Fruit fly (Drosophila melanogaster) whole organism, embryonic: ENCODE results near the gene Cyp4d1.

Experiments
- Antp ChIP-seq: fragments of 200-800 bp; sonication (Bioruptor generic); optimal IDR thresholded peaks from 3 replicates; lab custom pipeline; 2016; ENCODE audit warnings: missing biosample characterization, missing genetic modification characterization
- BEAF-32 ChIP-seq: fragments of 200-800 bp; sonication (Bioruptor generic); optimal IDR thresholded peaks from 3 replicates; lab custom pipeline; 2017; ENCODE audit warnings: missing biosample characterization, missing genetic modification characterization, mild to moderate bottlenecking, moderate library complexity, missing genetic modification reagents
- CG10462 ChIP-seq: fragments of 200-800 bp; sonication (Bioruptor generic); optimal IDR thresholded peaks from 2 replicates; lab custom pipeline; 2016; ENCODE audit warnings: missing biosample characterization, missing genetic modification characterization
- CG10979 ChIP-seq: fragments of 200-800 bp; sonication (Bioruptor generic); optimal IDR thresholded peaks from 2 replicates; lab custom pipeline; 2018; ENCODE audit warnings: missing biosample characterization, mild to moderate bottlenecking, missing genetic modification characterization, moderate library complexity
- CG11695 ChIP-seq: fragments of 200-800 bp; sonication (Bioruptor generic); IDR thresholded peaks from 3 replicates; pipeline ENCODE4 v1.3.6; 2022; ENCODE audit warnings: missing biosample characterization, missing genetic modification characterization
- CG1233 ChIP-seq: fragments of 200-800 bp; sonication (Bioruptor generic); optimal IDR thresholded peaks from 4 replicates; lab custom pipeline; 2018; ENCODE audit warnings: missing biosample characterization, mild to moderate bottlenecking, missing genetic modification characterization
- CG12744 ChIP-seq: fragments of 200-800 bp; sonication (Bioruptor generic); optimal IDR thresholded peaks from 2 replicates; lab custom pipeline; 2016; ENCODE audit warnings: missing biosample characterization, missing genetic modification characterization
- CG13624 ChIP-seq: fragments of 200-800 bp; sonication (Bioruptor generic); optimal IDR thresholded peaks from 2 replicates; lab custom pipeline; 2016; ENCODE audit warnings: missing biosample characterization, missing genetic modification characterization
- CG14014 ChIP-seq: fragments of 200-800 bp; sonication (Bioruptor generic); IDR thresholded peaks from 2 replicates; pipeline ENCODE4 v1.3.6; 2022; ENCODE audit warnings: missing biosample characterization, missing genetic modification characterization
- CG15696 ChIP-seq: fragments of 200-800 bp; sonication (Bioruptor generic); optimal IDR thresholded peaks from 2 replicates; lab custom pipeline; 2019; ENCODE audit warnings: missing biosample characterization, mild to moderate bottlenecking, missing genetic modification characterization, moderate library complexity
- CG1603 ChIP-seq: fragments of 200-800 bp; sonication (Bioruptor generic); optimal IDR thresholded peaks from 2 replicates; lab custom pipeline; 2019; ENCODE audit warnings: missing biosample characterization, mild to moderate bottlenecking, missing genetic modification characterization, moderate library complexity
- CG17361 ChIP-seq: fragments of 200-800 bp; sonication (Bioruptor generic); IDR thresholded peaks from 3 replicates; pipeline ENCODE4 v1.3.6; 2022; ENCODE audit warnings: missing biosample characterization, missing genetic modification characterization
- CG18011 ChIP-seq: fragments of 200-800 bp; sonication (Bioruptor generic); optimal IDR thresholded peaks from 2 replicates; lab custom pipeline; 2017; ENCODE audit warnings: missing biosample characterization, missing genetic modification characterization, mild to moderate bottlenecking, moderate library complexity, missing genotype
- CG18599 ChIP-seq: fragments of 200-800 bp; sonication (Bioruptor generic); optimal IDR thresholded peaks from 3 replicates; lab custom pipeline; 2017; ENCODE audit warnings: missing biosample characterization, missing genetic modification characterization, mild to moderate bottlenecking, moderate library complexity, missing genetic modification reagents
- CG2116 ChIP-seq: fragments of 200-800 bp; sonication (Bioruptor generic); optimal IDR thresholded peaks from 3 replicates; lab custom pipeline; 2018; ENCODE audit warnings: missing biosample characterization, mild to moderate bottlenecking, missing genetic modification characterization
- CG33557 ChIP-seq: fragments of 200-800 bp; sonication (Bioruptor generic); optimal IDR thresholded peaks from 2 replicates; lab custom pipeline; 2019; ENCODE audit warnings: missing biosample characterization, mild to moderate bottlenecking, missing genetic modification characterization, moderate library complexity
- CG42726 ChIP-seq: fragments of 200-800 bp; sonication (Bioruptor generic); IDR thresholded peaks from 2 replicates; pipeline ENCODE4 v1.3.6; 2022; ENCODE audit warnings: missing biosample characterization, missing genetic modification characterization; ENCODE audit not compliant: partially characterized antibody
- CG6654 ChIP-seq: fragments of 200-800 bp; sonication (Bioruptor generic); optimal IDR thresholded peaks from 2 replicates; lab custom pipeline; 2017; ENCODE audit warnings: missing biosample characterization, mild to moderate bottlenecking, missing genetic modification characterization
- CG7556 ChIP-seq: fragments of 200-800 bp; sonication (Bioruptor generic); optimal IDR thresholded peaks from 2 replicates; lab custom pipeline; 2017; ENCODE audit warnings: missing biosample characterization, mild to moderate bottlenecking, missing genetic modification characterization
- CG7928 ChIP-seq: fragments of 200-800 bp; sonication (Bioruptor generic); optimal IDR thresholded peaks from 2 replicates; lab custom pipeline; 2017; ENCODE audit warnings: missing biosample characterization, mild to moderate bottlenecking, missing genetic modification characterization
- CG8944 ChIP-seq: fragments of 200-800 bp; sonication (Bioruptor generic); optimal IDR thresholded peaks from 3 replicates; lab custom pipeline; 2016; ENCODE audit warnings: missing biosample characterization, missing genetic modification characterization
- D19A ChIP-seq: fragments of 200-800 bp; optimal IDR thresholded peaks from 3 replicates; lab custom pipeline; 2019; ENCODE audit warnings: missing biosample characterization, mild to moderate bottlenecking, missing genetic modification characterization, moderate library complexity
- Ets97D ChIP-seq: fragments of 200-800 bp; sonication (Bioruptor generic); optimal IDR thresholded peaks from 3 replicates; lab custom pipeline; 2016; ENCODE audit warnings: missing biosample characterization, missing genetic modification characterization
- Gug ChIP-seq: fragments of 200-800 bp; sonication (Bioruptor generic); IDR thresholded peaks from 4 replicates; pipeline ENCODE4 v1.3.6; 2022; ENCODE audit warnings: missing biosample characterization, missing genetic modification characterization
- Hand ChIP-seq: fragments of 200-800 bp; sonication (Bioruptor generic); optimal IDR thresholded peaks from 2 replicates; lab custom pipeline; 2017; ENCODE audit warnings: mild to moderate bottlenecking, missing biosample characterization, missing genetic modification reagents, missing genetic modification characterization
- Kr ChIP-seq: fragments of 200-800 bp; sonication (Bioruptor generic); optimal IDR thresholded peaks from 2 replicates; lab custom pipeline; 2017; ENCODE audit warnings: missing biosample characterization, mild to moderate bottlenecking, missing genetic modification characterization
- Lhr ChIP-seq: fragments of 200-800 bp; sonication (Bioruptor generic); optimal IDR thresholded peaks from 3 replicates; lab custom pipeline; 2017; ENCODE audit warnings: mild to moderate bottlenecking, missing biosample characterization, missing genetic modification reagents, missing genetic modification characterization
- Lpt ChIP-seq: fragments of >200 bp; optimal IDR thresholded peaks from 2 replicates; lab custom pipeline; 2018; ENCODE audit warnings: missing biosample characterization, missing genetic modification characterization
- Mad ChIP-seq: fragments of 200-800 bp; sonication (Bioruptor generic); optimal IDR thresholded peaks from 2 replicates; lab custom pipeline; 2016; ENCODE audit warnings: missing biosample characterization, missing genetic modification characterization
- Med ChIP-seq: fragments of 200-800 bp; sonication (Bioruptor generic); peaks from one replicate; lab custom pipeline; 2016; ENCODE audit warnings: missing biosample characterization, missing genetic modification characterization, mild to moderate bottlenecking, inconsistent platforms, moderate library complexity
- Mes4 ChIP-seq: fragments of 200-800 bp; sonication (Bioruptor generic); optimal IDR thresholded peaks from 2 replicates; lab custom pipeline; 2016; ENCODE audit warnings: missing biosample characterization, missing genetic modification characterization
- Rx ChIP-seq: fragments of 200-800 bp; sonication (Bioruptor generic); IDR thresholded peaks from 2 replicates; pipeline ENCODE4 v1.3.6; 2022; ENCODE audit warnings: missing biosample characterization, missing genetic modification characterization
- Sox102F ChIP-seq: fragments of 200-800 bp; sonication (Bioruptor generic); optimal IDR thresholded peaks from 2 replicates; lab custom pipeline; 2018; ENCODE audit warnings: missing biosample characterization, mild to moderate bottlenecking, missing genetic modification characterization, moderate library complexity
- ac ChIP-seq: fragments of 200-800 bp; sonication (Bioruptor generic); optimal IDR thresholded peaks from 3 replicates; lab custom pipeline; 2017; ENCODE audit warnings: missing biosample characterization, mild to moderate bottlenecking, missing genetic modification characterization
- caup ChIP-seq: fragments of 200-800 bp; sonication (Bioruptor generic); optimal IDR thresholded peaks from 3 replicates; lab custom pipeline; 2017; ENCODE audit warnings: missing biosample characterization, mild to moderate bottlenecking, missing genetic modification characterization, moderate library complexity; ENCODE audit not compliant: severe bottlenecking
- fd102C ChIP-seq: fragments of 200-800 bp; sonication (Bioruptor generic); optimal IDR thresholded peaks from 2 replicates; lab custom pipeline; 2018; ENCODE audit warnings: missing biosample characterization, mild to moderate bottlenecking, missing genetic modification characterization, moderate library complexity
- gem ChIP-seq: fragments of 200-800 bp; sonication (Bioruptor generic); optimal IDR thresholded peaks from 2 replicates; lab custom pipeline; 2019; ENCODE audit warnings: missing biosample characterization, mild to moderate bottlenecking, missing genetic modification characterization, moderate library complexity
- grau ChIP-seq: fragments of 200-800 bp; optimal IDR thresholded peaks from 3 replicates; lab custom pipeline; 2019; ENCODE audit warnings: missing biosample characterization, mild to moderate bottlenecking, missing genetic modification characterization, moderate library complexity
- gsb-n ChIP-seq: fragments of 200-800 bp; sonication (Bioruptor generic); optimal IDR thresholded peaks from 3 replicates; lab custom pipeline; 2018; ENCODE audit warnings: missing biosample characterization, mild to moderate bottlenecking, missing genetic modification characterization
- lbe ChIP-seq: fragments of 200-800 bp; sonication (Bioruptor generic); optimal IDR thresholded peaks from 2 replicates; lab custom pipeline; 2016; ENCODE audit warnings: missing biosample characterization, mild to moderate bottlenecking, missing genetic modification characterization
- otp ChIP-seq: fragments of 200-800 bp; sonication (Bioruptor generic); IDR thresholded peaks from 3 replicates; pipeline ENCODE4, ENCODE4 v1.3.6; 2022; ENCODE audit warnings: missing biosample characterization, missing genetic modification characterization
- pita ChIP-seq: fragments of 200-800 bp; sonication (Bioruptor generic); optimal IDR thresholded peaks from 2 replicates; lab custom pipeline; 2017; ENCODE audit warnings: missing biosample characterization, mild to moderate bottlenecking, missing genetic modification characterization
- scrt ChIP-seq: fragments of 200-800 bp; sonication (Bioruptor generic); optimal IDR thresholded peaks from 2 replicates; lab custom pipeline; 2018; ENCODE audit warnings: missing biosample characterization, mild to moderate bottlenecking, missing genetic modification characterization, moderate library complexity
- tgo ChIP-seq: fragments of 200-800 bp; sonication (Bioruptor generic); IDR thresholded peaks from 3 replicates; pipeline ENCODE4 v1.3.6; 2022; ENCODE audit warnings: missing biosample characterization, missing genetic modification characterization
- tup ChIP-seq: fragments of 200-800 bp; sonication (Bioruptor generic); optimal IDR thresholded peaks from 2 replicates; lab custom pipeline; 2016; ENCODE audit warnings: missing biosample characterization, mild to moderate bottlenecking, missing genetic modification characterization, moderate library complexity
- vvl ChIP-seq: fragments of 200-800 bp; sonication (Bioruptor generic); IDR thresholded peaks from 2 replicates; pipeline ENCODE4 v1.3.6; 2022; ENCODE audit warnings: missing biosample characterization, missing genetic modification characterization
- wdn ChIP-seq: fragments of 200-800 bp; sonication (Bioruptor generic); IDR thresholded peaks from 2 replicates; pipeline ENCODE4 v1.3.6; 2022; ENCODE audit warnings: missing biosample characterization, missing genetic modification characterization
- wor ChIP-seq: fragments of 200-800 bp; sonication (Bioruptor generic); IDR thresholded peaks from 2 replicates; pipeline ENCODE4 v1.3.6; 2022; ENCODE audit warnings: missing biosample characterization, missing genetic modification characterization
- zfh1 ChIP-seq: fragments of 200-800 bp; sonication (Bioruptor generic); IDR thresholded peaks from 3 replicates; pipeline ENCODE4 v1.3.6; 2022; ENCODE audit warnings: missing biosample characterization, missing genetic modification characterization

Cyp4d1 gene

DNA sequence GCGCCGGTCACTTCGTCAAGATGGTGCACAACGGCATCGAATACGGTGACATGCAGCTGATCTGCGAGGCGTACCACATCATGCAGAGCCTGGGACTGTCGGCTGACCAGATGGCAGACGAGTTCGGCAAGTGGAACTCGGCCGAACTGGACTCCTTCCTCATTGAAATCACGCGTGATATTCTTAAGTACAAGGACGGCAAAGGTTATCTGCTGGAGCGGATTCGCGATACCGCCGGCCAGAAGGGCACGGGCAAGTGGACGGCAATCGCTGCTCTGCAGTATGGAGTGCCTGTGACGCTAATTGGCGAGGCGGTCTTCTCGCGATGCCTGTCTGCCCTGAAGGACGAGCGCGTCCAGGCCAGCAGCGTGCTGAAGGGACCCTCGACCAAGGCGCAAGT lies 14.5 kb downstream of the Cyp4d1 start:
- TF ChIP-seq wor (no peak), Med (peak; percentile 13)

DNA sequence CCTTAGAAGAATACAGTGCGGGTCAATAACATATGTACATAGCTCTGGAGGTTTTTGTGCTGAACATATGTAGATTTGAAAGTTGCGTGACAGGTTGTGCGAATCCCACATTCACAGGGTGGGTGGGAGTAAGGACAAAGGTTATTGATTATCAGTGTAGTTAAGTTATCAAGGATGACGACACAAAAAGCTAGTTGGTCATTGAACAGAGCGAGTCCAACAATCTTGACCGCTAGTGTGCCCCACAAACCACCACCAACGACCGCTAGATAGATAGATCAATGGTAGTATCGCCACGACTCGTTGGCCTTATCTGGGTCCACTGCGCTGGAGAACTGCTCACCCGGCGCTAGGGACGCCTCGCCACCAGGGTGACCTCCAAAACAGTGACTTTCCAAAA lies 15.4 kb downstream of the Cyp4d1 start:
- TF ChIP-seq pita (GFP tag; lab: Kevin White, UChicago) (no peak), CG1233 (GFP tag; lab: Kevin White, UChicago) (no peak), CG17361 (no peak), fd102C (GFP tag; lab: Kevin White, UChicago) (no peak), Ets97D (GFP tag; lab: Kevin White, UChicago) (no peak), CG12744 (GFP tag; lab: Kevin White, UChicago) (no peak), CG7928 (GFP tag; lab: Kevin White, UChicago) (no peak), Sox102F (no peak), Mad (GFP tag; lab: Kevin White, UChicago) (no peak), wdn (GFP tag; lab: Robert Waterston, UW) (no peak), D19A (tag; lab: Kevin White, UChicago) (no peak), Rx (GFP tag; lab: Robert Waterston, UW) (0 out of 2 replicates have a peak, but pooled peaks have one; percentile 21), CG10979 (tag; lab: Kevin White, UChicago) (peak; percentile 20), scrt (GFP tag; lab: Kevin White, UChicago) (no peak), CG7556 (GFP tag; lab: Kevin White, UChicago) (no peak), grau (tag; lab: Kevin White, UChicago) (no peak), otp (GFP tag; lab: Robert Waterston, UW) (no peak), CG1603 (tag; lab: Kevin White, UChicago) (peak; percentile 45), Lhr (GFP tag; lab: Kevin White, UChicago) (no peak), Hand (GFP tag; lab: Kevin White, UChicago) (no peak), zfh1 (GFP tag; lab: Robert Waterston, UW) (no peak), gem (tag; lab: Kevin White, UChicago) (peak; percentile 20), CG33557 (GFP tag; lab: Kevin White, UChicago) (no peak), tup (GFP tag; lab: Kevin White, UChicago) (no peak), CG8944 (GFP tag; lab: Kevin White, UChicago) (no peak), CG14014 (GFP tag; lab: Robert Waterston, UW) (0 out of 2 replicates have a peak, but pooled peaks have one; percentile 7), Gug (GFP tag; lab: Robert Waterston, UW) (no peak), ac (no peak), CG42726 (GFP tag; lab: Robert Waterston, UW) (no peak), CG15696 (tag; lab: Kevin White, UChicago) (peak; percentile 26), Lpt (GFP tag; lab: Kevin White, UChicago) (no peak), CG18011 (GFP tag; lab: Kevin White, UChicago) (no peak), CG11695 (0 out of 3 replicates have a peak, but pooled peaks have one; percentile 24), Mes4 (no peak), BEAF-32 (no peak), CG18599 (peak; percentile 37), CG6654 (GFP tag; lab: Kevin White, UChicago) (no peak), vvl (GFP tag; lab: Robert Waterston, UW) (peak; percentile 17; the same call in 1 of the 2 replicates), gsb-n (tag; lab: Kevin White, UChicago) (no peak), Antp (peak; percentile 16), Kr (GFP tag; lab: Kevin White, UChicago) (no peak), lbe (GFP tag; lab: Kevin White, UChicago) (no peak), CG2116 (GFP tag; lab: Kevin White, UChicago) (no peak), CG10462 (GFP tag; lab: Kevin White, UChicago) (no peak), tgo (GFP tag; lab: Robert Waterston, UW) (no peak), caup (GFP tag; lab: Kevin White, UChicago) (no peak), CG13624 (GFP tag; lab: Kevin White, UChicago) (no peak)
